Fruit fly (Drosophila melanogaster): Measurements from ENCODE around the gene aay.

Gene aay

dm6 chr3L:9381602-9382001 lies 41.5 kb upstream of the aay start, which contains the start of gene Hsp23 (continued):
- TF ChIP-seq Opbp (GFP tag; IDR thresholded peaks at IDR 0.05; ENCODE audit: partially characterized antibody) (peak; percentile 54; the same call in 2 of the 3 replicates), Usf (GFP tag; optimal IDR thresholded peaks at IDR 0.05) (no peak), Blimp-1 (GFP tag; optimal IDR thresholded peaks at IDR 0.05) (peak; percentile 68), CG12236 (GFP tag; optimal IDR thresholded peaks at IDR 0.05) (no peak), org-1 (GFP tag; optimal IDR thresholded peaks at IDR 0.05) (no peak), insv (GFP tag; optimal IDR thresholded peaks at IDR 0.05) (peak in 1 of 2 experiments; percentile 40), fd3F (GFP tag; optimal IDR thresholded peaks at IDR 0.05) (no peak), unc-4 (GFP tag; IDR thresholded peaks at IDR 0.05; ENCODE audit: partially characterized antibody) (0 out of 2 replicates have a peak, but pooled peaks have one; percentile 30), Nf-YC (tag; optimal IDR thresholded peaks at IDR 0.05) (peak; percentile 6), Drgx (GFP tag; IDR thresholded peaks at IDR 0.05) (peak; percentile 6; the same call in 1 of the 2 replicates), D19A (tag; optimal IDR thresholded peaks at IDR 0.05) (peak; percentile 11), corto (GFP tag; optimal IDR thresholded peaks at IDR 0.05) (peak; percentile 24), wek (GFP tag; optimal IDR thresholded peaks at IDR 0.05) (peak; percentile 5), nom (GFP tag; optimal IDR thresholded peaks at IDR 0.05) (peak; percentile 42), CG15479 (GFP tag; optimal IDR thresholded peaks at IDR 0.05) (peak; percentile 97), CG10959 (GFP tag; IDR thresholded peaks at IDR 0.05) (no peak), Scr (GFP tag; IDR thresholded peaks at IDR 0.05; ENCODE audit: partially characterized antibody) (peak; percentile 44), CG15269 (tag; optimal IDR thresholded peaks at IDR 0.05) (no peak), CG10543 (GFP tag; optimal IDR thresholded peaks at IDR 0.05) (peak; percentile 17), pzg (GFP tag; optimal IDR thresholded peaks at IDR 0.05) (peak; percentile 2), Pdp1 (GFP tag; optimal IDR thresholded peaks at IDR 0.05) (peak in 1 of 2 experiments; percentile 40), CG13894 (tag; optimal IDR thresholded peaks at IDR 0.05) (peak; percentile 45), nerfin-1 (tag; optimal IDR thresholded peaks at IDR 0.05) (peak; percentile 37), Med (GFP tag) (peak; percentile 64), CG1603 (tag; optimal IDR thresholded peaks at IDR 0.05) (peak; percentile 9), sna (GFP tag; IDR thresholded peaks at IDR 0.05; ENCODE audit: partially characterized antibody) (peak; percentile 38; the same call in 1 of the 2 replicates), BEAF-32 (GFP tag; optimal IDR thresholded peaks at IDR 0.05) (peak; percentile 27), otp (GFP tag; IDR thresholded peaks at IDR 0.05) (no peak), D (optimal IDR thresholded peaks at IDR 0.05) (no peak), D (GFP tag; optimal IDR thresholded peaks at IDR 0.05) (no peak), MBD-R2 (GFP tag; IDR thresholded peaks at IDR 0.05) (0 out of 2 replicates have a peak, but pooled peaks have one; percentile 9), Dll (GFP tag; IDR thresholded peaks at IDR 0.05; ENCODE audit: partially characterized antibody) (peak; percentile 39; the same call in 1 of the 4 replicates), CG7987 (GFP tag; optimal IDR thresholded peaks at IDR 0.05) (no peak), CG11695 (GFP tag; IDR thresholded peaks at IDR 0.05) (no peak)

- peak; percentile 91 for TF ChIP-seq CG17802 (tag; optimal IDR thresholded peaks at IDR 0.05)
- peak; percentile 86 for TF ChIP-seq Atf-2 (GFP tag; optimal IDR thresholded peaks at IDR 0.05)
- peak; percentile 98 for TF ChIP-seq CG30431 (GFP tag; optimal IDR thresholded peaks at IDR 0.05)
- peak; percentile 95 for TF ChIP-seq CG13775 (GFP tag; optimal IDR thresholded peaks at IDR 0.05)
- TF ChIP-seq mirr (GFP tag; optimal IDR thresholded peaks at IDR 0.05): peak; percentile 81
- TF ChIP-seq CG16779 (GFP tag; IDR thresholded peaks at IDR 0.05): peak; percentile 97
- peak; percentile 65 for TF ChIP-seq NC2α (GFP tag; optimal IDR thresholded peaks at IDR 0.05)
- TF ChIP-seq Dip3 (GFP tag; optimal IDR thresholded peaks at IDR 0.05): peak; percentile 93
- peak; percentile 90 for TF ChIP-seq Ets97D (GFP tag; optimal IDR thresholded peaks at IDR 0.05)
- TF ChIP-seq CG13296 (GFP tag; optimal IDR thresholded peaks at IDR 0.05): peak; percentile 95
- TF ChIP-seq CG32767 (GFP tag; IDR thresholded peaks at IDR 0.05): peak; percentile 97
- TF ChIP-seq Dip2 (GFP tag; IDR thresholded peaks at IDR 0.05): peak; percentile 75
- peak; percentile 86 for TF ChIP-seq Deaf1 (tag; optimal IDR thresholded peaks at IDR 0.05)
- no peak for TF ChIP-seq HLHmδ (GFP tag; optimal IDR thresholded peaks at IDR 0.05)
- TF ChIP-seq caup (GFP tag; optimal IDR thresholded peaks at IDR 0.05; ENCODE audit: severe bottlenecking): peak; percentile 95
Measured at dm6 chr3L:9383345-9384075, 39.5 kb upstream of the aay start, which contains the start of gene Hsp27. Hsp27 (plus strand) TSS chr3L:9384063.

Data from whole organism, embryonic.